Worm (Caenorhabditis elegans) whole organism, L1 larva: ENCODE results near the gene far-5.

ENCODE experiments used
- C16A3.4 ChIP-seq: fragments of 150-350 bp; optimal IDR thresholded peaks from 2 replicates; lab custom pipeline; 2014; ENCODE audit warnings: missing biosample characterization, missing genetic modification characterization
- C34B4.2 ChIP-seq: sonication (generic microtip); optimal IDR thresholded peaks from 2 replicates; lab custom pipeline; 2017; ENCODE audit warnings: mild to moderate bottlenecking, missing genetic modification characterization, missing compliant biosample characterization
- F16B12.6 ChIP-seq: fragments of 150-350 bp; optimal IDR thresholded peaks from 2 replicates; lab custom pipeline; 2014; ENCODE audit warnings: missing biosample characterization, missing genetic modification characterization
- Y116A8C.19 ChIP-seq: sonication (generic microtip); optimal IDR thresholded peaks from 2 replicates; lab custom pipeline; 2016; ENCODE audit warnings: missing compliant biosample characterization, missing genetic modification characterization, borderline replicate concordance
- ama-1 ChIP-seq: fragments of 150-350 bp; optimal IDR thresholded peaks from 2 replicates; lab custom pipeline; 2014
- blmp-1 ChIP-seq: fragments of 150-350 bp; optimal IDR thresholded peaks from 2 replicates; lab custom pipeline; 2014; ENCODE audit warnings: missing biosample characterization, missing genetic modification characterization
- ceh-8 ChIP-seq: fragments of 200-800 bp; sonication (Bioruptor generic); optimal IDR thresholded peaks from 2 replicates; lab custom pipeline; 2018; ENCODE audit warnings: mild to moderate bottlenecking, missing genetic modification characterization, moderate library complexity, missing compliant biosample characterization
- ceh-82 ChIP-seq, 3 experiments: fragments of 150-350 bp in 1 of 3; sonication (generic microtip) in 2 of 3; optimal IDR thresholded peaks; 2 replicates each; lab custom pipeline; 2014 to 2017; ENCODE audit warnings: missing biosample characterization in 3 of 3, missing genetic modification characterization in 3 of 3
- ceh-88 ChIP-seq: fragments of 200-800 bp; sonication (Bioruptor generic); IDR thresholded peaks from 2 replicates; pipeline ENCODE4 v1.3.6; 2022; ENCODE audit warnings: missing genetic modification characterization, missing compliant biosample characterization
- ces-1 ChIP-seq: fragments of 150-350 bp; optimal IDR thresholded peaks from 2 replicates; lab custom pipeline; 2014; ENCODE audit warnings: missing biosample characterization, missing genetic modification reagents, missing genetic modification characterization
- dpl-1 ChIP-seq, 3 experiments: fragments of 150-350 bp in 2 of 3; sonication (generic microtip) in 1 of 3; optimal IDR thresholded peaks; 2 replicates each; lab custom pipeline; 2014 to 2017; ENCODE audit warnings: missing biosample characterization in 3 of 3, missing genetic modification characterization in 3 of 3, missing genetic modification reagents in 3 of 3
- dsc-1 ChIP-seq: sonication (generic microtip); optimal IDR thresholded peaks from 2 replicates; lab custom pipeline; 2016; ENCODE audit warnings: mild to moderate bottlenecking, missing genetic modification characterization, missing compliant biosample characterization
- efl-1 ChIP-seq, 4 experiments: fragments of 150-350 bp; optimal IDR thresholded peaks in 3 of 4; peaks in 1 of 4; 1 replicate in 1 of 4; 2 replicates in 3 of 4; lab custom pipeline; 2014; ENCODE audit warnings: missing biosample characterization in 2 of 4, missing genetic modification characterization in 2 of 4, missing genetic modification reagents in 2 of 4
- elt-2 ChIP-seq: sonication (generic microtip); optimal IDR thresholded peaks from 2 replicates; lab custom pipeline; 2016; ENCODE audit warnings: missing genetic modification characterization, mild to moderate bottlenecking, inconsistent platforms, missing compliant biosample characterization, missing genetic modification reagents
- elt-3 ChIP-seq, 6 experiments: fragments of 150-350 bp in 1 of 6; sonication (generic microtip); optimal IDR thresholded peaks; 2 replicates each; lab custom pipeline; 2017 to 2018; ENCODE audit warnings: missing biosample characterization in 6 of 6, missing genetic modification characterization in 6 of 6, inconsistent platforms in 1 of 6
- ets-5 ChIP-seq: fragments of 200-800 bp; sonication (Bioruptor generic); IDR thresholded peaks from 2 replicates; pipeline ENCODE4 v1.3.6; 2022; ENCODE audit warnings: missing genetic modification characterization, missing compliant biosample characterization
- fkh-10 ChIP-seq: sonication (generic microtip); optimal IDR thresholded peaks from 2 replicates; lab custom pipeline; 2017; ENCODE audit warnings: missing biosample characterization, missing genetic modification reagents, missing genetic modification characterization
- fkh-4 ChIP-seq: sonication (generic microtip); optimal IDR thresholded peaks from 2 replicates; lab custom pipeline; 2016; ENCODE audit warnings: missing compliant biosample characterization, missing genetic modification characterization, borderline replicate concordance
- fkh-8 ChIP-seq: sonication (generic microtip); optimal IDR thresholded peaks from 2 replicates; lab custom pipeline; 2016; ENCODE audit warnings: mild to moderate bottlenecking, missing genetic modification characterization, missing compliant biosample characterization
- grh-1 ChIP-seq: fragments of 200-800 bp; sonication (Bioruptor generic); IDR thresholded peaks from 2 replicates; pipeline ENCODE4 v1.3.6; 2022; ENCODE audit warnings: missing genetic modification reagents, missing genetic modification characterization, missing compliant biosample characterization
- hlh-17 ChIP-seq: fragments of 200-800 bp; sonication (Bioruptor generic); optimal IDR thresholded peaks from 2 replicates; lab custom pipeline; 2018; ENCODE audit warnings: missing genetic modification characterization, mild to moderate bottlenecking, missing compliant biosample characterization, moderate library complexity, borderline replicate concordance
- hpl-2 ChIP-seq: fragments of 150-350 bp; optimal IDR thresholded peaks from 2 replicates; lab custom pipeline; 2014; ENCODE audit warnings: missing biosample characterization, missing genetic modification reagents, missing genetic modification characterization
- irx-1 ChIP-seq: sonication (generic microtip); optimal IDR thresholded peaks from 2 replicates; lab custom pipeline; 2016; ENCODE audit warnings: missing genetic modification characterization, missing compliant biosample characterization
- isw-1 ChIP-seq: fragments of 200-800 bp; sonication (Bioruptor generic); IDR thresholded peaks from 2 replicates; pipeline ENCODE4 v1.3.6; 2022; ENCODE audit warnings: missing genetic modification characterization, missing compliant biosample characterization
- lin-13 ChIP-seq: fragments of 150-350 bp; optimal IDR thresholded peaks from 2 replicates; lab custom pipeline; 2014; ENCODE audit warnings: missing biosample characterization, missing genetic modification reagents, missing genetic modification characterization
- lin-14 ChIP-seq: fragments of 200-800 bp; sonication (Bioruptor generic); optimal IDR thresholded peaks from 2 replicates; lab custom pipeline; 2018; ENCODE audit warnings: mild to moderate bottlenecking, missing genetic modification characterization, moderate library complexity, missing compliant biosample characterization
- lin-15B ChIP-seq: fragments of 150-350 bp; sonication (generic microtip); optimal IDR thresholded peaks from 3 replicates; lab custom pipeline; 2014; ENCODE audit warnings: missing biosample characterization, missing genetic modification characterization
- nhr-11 ChIP-seq: fragments of 150-350 bp; optimal IDR thresholded peaks from 2 replicates; lab custom pipeline; 2014; ENCODE audit warnings: missing biosample characterization, missing genetic modification characterization
- nhr-19 ChIP-seq: fragments of 200-800 bp; sonication (Bioruptor generic); conservative IDR thresholded peaks from 2 replicates; pipeline ENCODE4 v1.3.6; 2022; ENCODE audit warnings: missing genetic modification characterization, missing compliant biosample characterization
- nhr-20 ChIP-seq: sonication (generic microtip); optimal IDR thresholded peaks from 2 replicates; lab custom pipeline; 2016; ENCODE audit warnings: mild to moderate bottlenecking, missing genetic modification characterization, missing compliant biosample characterization
- nhr-237 ChIP-seq: fragments of 150-350 bp; optimal IDR thresholded peaks from 2 replicates; lab custom pipeline; 2014; ENCODE audit warnings: missing biosample characterization, missing genetic modification characterization
- nhr-28 ChIP-seq: fragments of 150-350 bp; optimal IDR thresholded peaks from 2 replicates; lab custom pipeline; 2014; ENCODE audit warnings: missing biosample characterization, missing genetic modification characterization
- nhr-47 ChIP-seq: sonication (generic microtip); optimal IDR thresholded peaks from 2 replicates; lab custom pipeline; 2016; ENCODE audit warnings: mild to moderate bottlenecking, missing genetic modification characterization, moderate library complexity, missing compliant biosample characterization
- nhr-71 ChIP-seq: sonication (generic microtip); optimal IDR thresholded peaks from 2 replicates; lab custom pipeline; 2016; ENCODE audit warnings: mild to moderate bottlenecking, missing genetic modification characterization, moderate library complexity, missing compliant biosample characterization
- nhr-76 ChIP-seq: sonication (generic microtip); optimal IDR thresholded peaks from 2 replicates; lab custom pipeline; 2017; ENCODE audit warnings: missing biosample characterization, missing genetic modification characterization
- nhr-77 ChIP-seq: fragments of 150-350 bp; optimal IDR thresholded peaks from 2 replicates; lab custom pipeline; 2014; ENCODE audit warnings: missing biosample characterization, missing genetic modification characterization
- nhr-85 ChIP-seq: sonication (generic microtip); peaks from one replicate; lab custom pipeline; 2016; ENCODE audit warnings: missing genetic modification characterization, inconsistent platforms, missing compliant biosample characterization
- pax-3 ChIP-seq: fragments of 200-800 bp; sonication (Bioruptor generic); optimal IDR thresholded peaks from 2 replicates; lab custom pipeline; 2018; ENCODE audit warnings: mild to moderate bottlenecking, missing genetic modification characterization, moderate library complexity, missing compliant biosample characterization
- pqm-1 ChIP-seq: sonication (generic microtip); optimal IDR thresholded peaks from 3 replicates; lab custom pipeline; 2017; ENCODE audit warnings: missing biosample characterization, missing genetic modification characterization
- rnt-1 ChIP-seq: sonication (generic microtip); optimal IDR thresholded peaks from 2 replicates; lab custom pipeline; 2016; ENCODE audit warnings: mild to moderate bottlenecking, missing genetic modification characterization, moderate library complexity, missing compliant biosample characterization
- snpc-4 ChIP-seq: fragments of 150-350 bp; optimal IDR thresholded peaks from 2 replicates; lab custom pipeline; 2014; ENCODE audit warnings: missing biosample characterization, missing genetic modification characterization
- snu-23 ChIP-seq: sonication (generic microtip); optimal IDR thresholded peaks from 2 replicates; lab custom pipeline; 2016; ENCODE audit warnings: missing genetic modification characterization, missing compliant biosample characterization
- sox-4 ChIP-seq: sonication (generic microtip); optimal IDR thresholded peaks from 2 replicates; lab custom pipeline; 2016; ENCODE audit warnings: missing genetic modification characterization, missing compliant biosample characterization
- sptf-1 ChIP-seq: fragments of 150-350 bp; optimal IDR thresholded peaks from 2 replicates; lab custom pipeline; 2014; ENCODE audit warnings: missing biosample characterization, missing genetic modification characterization
- sup-37 ChIP-seq: fragments of 200-800 bp; sonication (Bioruptor generic); optimal IDR thresholded peaks from 2 replicates; lab custom pipeline; 2018; ENCODE audit warnings: mild to moderate bottlenecking, missing genetic modification characterization, missing compliant biosample characterization
- swsn-7 ChIP-seq: sonication (generic microtip); optimal IDR thresholded peaks from 2 replicates; lab custom pipeline; 2016; ENCODE audit warnings: missing genetic modification characterization, missing compliant biosample characterization
- unc-98 ChIP-seq: fragments of 200-800 bp; sonication (Bioruptor generic); IDR thresholded peaks from 2 replicates; pipeline ENCODE4 v1.3.6; 2022; ENCODE audit warnings: missing genetic modification characterization, missing compliant biosample characterization
- zag-1 ChIP-seq: fragments of 150-350 bp; optimal IDR thresholded peaks from 2 replicates; lab custom pipeline; 2014; ENCODE audit warnings: missing biosample characterization, missing genetic modification characterization
- zip-4 ChIP-seq: fragments of 200-800 bp; sonication (Bioruptor generic); optimal IDR thresholded peaks from 2 replicates; lab custom pipeline; 2018; ENCODE audit warnings: mild to moderate bottlenecking, missing genetic modification characterization, moderate library complexity, missing compliant biosample characterization

far-5 gene

DNA sequence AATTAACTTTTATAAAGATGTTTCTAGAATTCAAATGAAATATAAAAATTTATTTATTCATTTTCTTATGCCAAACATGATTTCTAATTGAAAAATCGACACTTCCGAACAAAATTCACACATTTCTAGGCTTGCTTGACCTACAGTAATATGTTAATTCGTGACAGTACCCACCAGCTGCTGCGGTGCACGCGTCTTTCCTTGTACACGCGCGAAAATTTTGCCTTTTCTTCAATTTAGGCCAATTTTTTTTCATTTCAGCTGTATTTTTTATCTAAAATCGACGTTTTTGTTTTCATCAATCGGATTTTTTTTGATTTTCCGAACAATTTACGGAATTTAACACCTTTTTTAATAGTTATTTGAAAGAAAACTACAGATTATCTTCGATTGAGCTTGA lies 4.7 kb downstream of the far-5 start:
- TF ChIP-seq F16B12.6 (tag; lab: Kevin White, UChicago) (no peak), Y116A8C.19 (no peak), ama-1 (no peak), ceh-82 (tag; optimal IDR thresholded peaks at IDR 0.05; lab: Kevin White, UChicago) (no peak), nhr-20 (tag; lab: Kevin White, UChicago) (no peak)

DNA sequence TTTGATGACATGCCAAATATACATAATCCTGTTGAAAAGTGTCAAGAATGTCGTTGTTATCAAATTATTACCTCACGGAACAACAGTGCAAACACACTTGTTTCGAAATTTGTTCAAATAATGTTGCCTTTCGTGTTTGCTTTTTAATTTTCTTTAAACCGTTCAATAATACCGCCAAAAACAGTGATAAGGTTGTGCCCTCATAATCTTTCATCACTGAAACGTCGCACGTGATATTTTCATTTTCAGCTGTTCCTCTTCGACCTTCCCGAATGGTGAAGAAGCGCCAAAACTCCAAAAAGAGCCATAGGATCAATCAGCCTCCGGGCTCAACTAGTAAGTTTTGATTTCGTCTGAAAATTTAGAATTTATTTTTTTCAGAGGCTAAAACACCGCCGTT lies 6.7 kb downstream of the far-5 start, which contains the start of gene inft-2:
Gene inft-2 (plus strand): TSS at position 248 of the 400 bp plus-strand sequence.
- TF ChIP-seq sptf-1 (tag; lab: Kevin White, UChicago) (no peak), irx-1 (no peak), efl-1 (optimal IDR thresholded peaks at IDR 0.05; lab: Kevin White, UChicago) (no peak), efl-1 (GFP tag; optimal IDR thresholded peaks at IDR 0.05 in 1 of 2; lab: Kevin White, UChicago) (peak in 1 of 2 experiments; percentile 52), nhr-19 (GFP tag; lab: Robert Waterston, UW) (no peak), nhr-71 (no peak), elt-2 (tag; lab: Kevin White, UChicago) (peak; percentile 25), hpl-2 (GFP tag; lab: Kevin White, UChicago) (no peak), lin-14 (GFP tag; lab: Kevin White, UChicago) (no peak), ceh-88 (no peak), fkh-8 (no peak), swsn-7 (tag; lab: Kevin White, UChicago) (no peak), nhr-77 (tag; lab: Kevin White, UChicago) (no peak), zag-1 (tag; lab: Kevin White, UChicago) (no peak)
- TF ChIP-seq, all 84 proteins: peak for 2

DNA sequence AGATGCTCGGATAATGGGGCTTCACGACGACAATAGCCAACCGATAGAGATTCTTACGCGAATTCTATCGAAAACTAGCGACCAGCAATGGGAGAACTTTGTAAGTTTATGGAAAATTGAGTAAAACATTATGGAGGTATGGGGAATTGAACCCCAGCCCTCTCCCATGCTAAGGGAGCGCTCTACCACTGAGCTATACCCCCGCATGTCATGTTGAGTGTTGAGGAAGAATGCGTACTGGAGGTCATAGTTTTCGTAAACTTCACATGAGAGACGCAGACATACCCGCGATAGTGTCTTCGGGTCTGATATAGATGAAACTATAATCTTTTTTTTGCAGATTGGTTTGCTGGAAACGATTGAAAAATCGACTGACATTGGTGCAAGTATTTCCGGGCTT lies 8.0 kb downstream of the far-5 start:
- TF ChIP-seq fkh-10 (GFP tag; lab: Kevin White, UChicago) (peak; percentile 14), pqm-1 (no peak), ces-1 (GFP tag; lab: Kevin White, UChicago) (no peak), nhr-47 (tag; lab: Kevin White, UChicago) (peak; percentile 75), sup-37 (no peak), unc-98 (GFP tag; lab: Robert Waterston, UW) (no peak), zip-4 (GFP tag; lab: Kevin White, UChicago) (peak; percentile 15), ceh-8 (GFP tag; lab: Kevin White, UChicago) (no peak), nhr-237 (tag; lab: Kevin White, UChicago) (no peak), snpc-4 (tag; lab: Kevin White, UChicago) (peak; percentile 58), grh-1 (GFP tag; lab: Robert Waterston, UW) (no peak), fkh-4 (tag; lab: Kevin White, UChicago) (no peak), pax-3 (tag; lab: Kevin White, UChicago) (peak; percentile 71), F16B12.6 (tag; lab: Kevin White, UChicago) (no peak), nhr-85 (tag; lab: Kevin White, UChicago) (peak; percentile 74), dpl-1 (GFP tag; optimal IDR thresholded peaks at IDR 0.05; lab: Kevin White, UChicago) (peak in 2 of 3 experiments; percentile 47 to 67), isw-1 (GFP tag; lab: Robert Waterston, UW) (no peak), hpl-2 (GFP tag; lab: Kevin White, UChicago) (no peak), sox-4 (no peak), lin-13 (GFP tag; lab: Kevin White, UChicago) (peak; percentile 43), ceh-82 (tag; optimal IDR thresholded peaks at IDR 0.05; lab: Kevin White, UChicago) (peak; percentile 20 to 58 (median 54)), rnt-1 (tag; lab: Kevin White, UChicago) (peak; percentile 75), dsc-1 (peak; percentile 32), blmp-1 (peak; percentile 18), snu-23 (GFP tag; lab: Kevin White, UChicago) (peak; percentile 85), ets-5 (GFP tag; lab: Robert Waterston, UW) (no peak), elt-3 (tag; optimal IDR thresholded peaks at IDR 0.05; lab: Kevin White, UChicago) (peak in 4 of 6 experiments; percentile 23 to 47 (median 44)), hlh-17 (no peak), C16A3.4 (tag; lab: Kevin White, UChicago) (peak; percentile 78), fkh-8 (peak; percentile 62), nhr-77 (tag; lab: Kevin White, UChicago) (no peak), lin-15B (tag; lab: Kevin White, UChicago) (no peak), nhr-28 (tag; lab: Kevin White, UChicago) (no peak), elt-2 (tag; lab: Kevin White, UChicago) (peak; percentile 28), sptf-1 (tag; lab: Kevin White, UChicago) (no peak), nhr-11 (tag; lab: Kevin White, UChicago) (no peak), nhr-76 (no peak), C34B4.2 (tag; lab: Kevin White, UChicago) (no peak)
